Fruit fly (Drosophila melanogaster) whole organism: ENCODE measurements around the gene Syt1.

Experiments
- CG8478 ChIP-seq: fragments of >200 bp; optimal IDR thresholded peaks from 2 replicates; lab custom pipeline; 2018; ENCODE audit warnings: inconsistent platforms
- pan ChIP-seq: fragments of >200 bp; optimal IDR thresholded peaks from 2 replicates; lab custom pipeline; 2017

dm6 chr2L:2729882-2730281 is 69.9 kb downstream of the Syt1 start:
- TF ChIP-seq CG8478 = no peak
- no peak for TF ChIP-seq pan (lab: Kevin White, UChicago)
